Fruit fly (Drosophila melanogaster) whole organism, embryonic: Measurements from ENCODE around the gene CG8814.

Experiments
- Bdp1 ChIP-seq: fragments of 200-800 bp; sonication (Bioruptor generic); optimal IDR thresholded peaks from 3 replicates; lab custom pipeline; 2016; ENCODE audit warnings: missing biosample characterization, missing genetic modification characterization
- Blimp-1 ChIP-seq: fragments of 200-800 bp; sonication (Bioruptor generic); optimal IDR thresholded peaks from 3 replicates; lab custom pipeline; 2018; ENCODE audit warnings: missing biosample characterization, missing genetic modification characterization, mild to moderate bottlenecking, moderate library complexity, missing genetic modification reagents
- Bteb2 ChIP-seq: fragments of 200-800 bp; sonication (Bioruptor generic); optimal IDR thresholded peaks from 2 replicates; lab custom pipeline; 2016; ENCODE audit warnings: missing biosample characterization, missing genetic modification characterization
- CG10147 ChIP-seq: fragments of 200-800 bp; sonication (Bioruptor generic); optimal IDR thresholded peaks from 2 replicates; lab custom pipeline; 2019; ENCODE audit warnings: missing biosample characterization, mild to moderate bottlenecking, missing genetic modification characterization, moderate library complexity
- CG10565 ChIP-seq: fragments of 200-800 bp; sonication (Bioruptor generic); optimal IDR thresholded peaks from 3 replicates; lab custom pipeline; 2016; ENCODE audit warnings: missing biosample characterization, mild to moderate bottlenecking, missing genetic modification characterization
- CG11085 ChIP-seq: fragments of 200-800 bp; sonication (Bioruptor generic); IDR thresholded peaks from 2 replicates; pipeline ENCODE4 v1.3.6; 2022; ENCODE audit warnings: missing biosample characterization, missing genetic modification characterization
- CG11695 ChIP-seq: fragments of 200-800 bp; sonication (Bioruptor generic); IDR thresholded peaks from 3 replicates; pipeline ENCODE4 v1.3.6; 2022; ENCODE audit warnings: missing biosample characterization, missing genetic modification characterization
- CG12391 ChIP-seq: fragments of 200-800 bp; sonication (Bioruptor generic); optimal IDR thresholded peaks from 3 replicates; lab custom pipeline; 2018; ENCODE audit warnings: missing biosample characterization, mild to moderate bottlenecking, missing genetic modification characterization, moderate library complexity
- CG15269 ChIP-seq: fragments of 200-800 bp; sonication (Bioruptor generic); optimal IDR thresholded peaks from 2 replicates; lab custom pipeline; 2018; ENCODE audit warnings: missing biosample characterization, mild to moderate bottlenecking, missing genetic modification characterization, moderate library complexity
- CG17385 ChIP-seq: fragments of 200-800 bp; sonication (Bioruptor generic); optimal IDR thresholded peaks from 3 replicates; lab custom pipeline; 2018; ENCODE audit warnings: missing biosample characterization, mild to moderate bottlenecking, missing genetic modification characterization
- CG18476 ChIP-seq: fragments of 200-800 bp; sonication (Bioruptor generic); optimal IDR thresholded peaks from 2 replicates; lab custom pipeline; 2016; ENCODE audit warnings: missing biosample characterization, mild to moderate bottlenecking, missing genetic modification characterization
- CG18599 ChIP-seq: fragments of 200-800 bp; sonication (Bioruptor generic); optimal IDR thresholded peaks from 3 replicates; lab custom pipeline; 2017; ENCODE audit warnings: missing biosample characterization, missing genetic modification characterization, mild to moderate bottlenecking, moderate library complexity, missing genetic modification reagents
- CG2129 ChIP-seq: fragments of 200-800 bp; sonication (Bioruptor generic); IDR thresholded peaks from 2 replicates; pipeline ENCODE4 v1.3.6; 2022; ENCODE audit warnings: missing biosample characterization, missing genetic modification characterization; ENCODE audit not compliant: partially characterized antibody
- CG3407 ChIP-seq: fragments of 200-800 bp; sonication (Bioruptor generic); optimal IDR thresholded peaks from 2 replicates; lab custom pipeline; 2018; ENCODE audit warnings: missing biosample characterization, mild to moderate bottlenecking, missing genetic modification characterization
- CG4328 ChIP-seq: fragments of 200-800 bp; sonication (Bioruptor generic); optimal IDR thresholded peaks from 3 replicates; lab custom pipeline; 2017; ENCODE audit warnings: missing biosample characterization, missing genetic modification reagents, missing genetic modification characterization
- CG4424 ChIP-seq: fragments of 200-800 bp; sonication (Bioruptor generic); optimal IDR thresholded peaks from 3 replicates; lab custom pipeline; 2016; ENCODE audit warnings: missing biosample characterization, missing genetic modification characterization
- CG6791 ChIP-seq: fragments of 200-800 bp; sonication (Bioruptor generic); IDR thresholded peaks from 3 replicates; pipeline ENCODE4 v1.3.6; 2022; ENCODE audit warnings: missing biosample characterization, missing genetic modification characterization; ENCODE audit not compliant: partially characterized antibody
- CG8281 ChIP-seq: fragments of 200-800 bp; sonication (Bioruptor generic); optimal IDR thresholded peaks from 2 replicates; lab custom pipeline; 2018; ENCODE audit warnings: missing biosample characterization, mild to moderate bottlenecking, missing genetic modification characterization, moderate library complexity
- CG8359 ChIP-seq: fragments of 200-800 bp; sonication (Bioruptor generic); optimal IDR thresholded peaks from 2 replicates; lab custom pipeline; 2017; ENCODE audit warnings: missing biosample characterization, mild to moderate bottlenecking, missing genetic modification characterization, borderline replicate concordance
- CG9876 ChIP-seq: fragments of 200-800 bp; sonication (Bioruptor generic); optimal IDR thresholded peaks from 2 replicates; lab custom pipeline; 2016; ENCODE audit warnings: missing biosample characterization, missing genetic modification characterization
- Camta ChIP-seq: fragments of 200-800 bp; sonication (Bioruptor generic); optimal IDR thresholded peaks from 2 replicates; lab custom pipeline; 2016; ENCODE audit warnings: missing biosample characterization, missing genetic modification characterization
- Dll ChIP-seq: fragments of 200-800 bp; sonication (Bioruptor generic); IDR thresholded peaks from 4 replicates; pipeline ENCODE4 v1.3.6; 2022; ENCODE audit warnings: missing biosample characterization, missing genetic modification characterization; ENCODE audit not compliant: partially characterized antibody
- Dref ChIP-seq: fragments of 200-800 bp; sonication (Bioruptor generic); IDR thresholded peaks from 2 replicates; pipeline ENCODE4 v1.3.6; 2022; ENCODE audit warnings: missing biosample characterization, missing genetic modification characterization
- Eip74EF ChIP-seq, 2 experiments: fragments of 200-800 bp in 1 of 2; fragments of >200 bp in 1 of 2; sonication (Bioruptor generic) in 1 of 2; optimal IDR thresholded peaks; 2 replicates each; lab custom pipeline; 2017 to 2019; ENCODE audit warnings: missing biosample characterization in 2 of 2, missing genetic modification characterization in 2 of 2, mild to moderate bottlenecking in 1 of 2, moderate library complexity in 1 of 2
- Fer1 ChIP-seq: fragments of 200-800 bp; sonication (Bioruptor generic); optimal IDR thresholded peaks from 2 replicates; lab custom pipeline; 2017; ENCODE audit warnings: missing biosample characterization, mild to moderate bottlenecking, missing genetic modification characterization
- HHEX ChIP-seq: fragments of 200-800 bp; sonication (Bioruptor generic); optimal IDR thresholded peaks from 3 replicates; lab custom pipeline; 2017; ENCODE audit warnings: missing biosample characterization, mild to moderate bottlenecking, missing genetic modification characterization, missing genetic modification reagents
- Hand ChIP-seq: fragments of 200-800 bp; sonication (Bioruptor generic); optimal IDR thresholded peaks from 2 replicates; lab custom pipeline; 2017; ENCODE audit warnings: mild to moderate bottlenecking, missing biosample characterization, missing genetic modification reagents, missing genetic modification characterization
- Hr51 ChIP-seq, 2 experiments: fragments of 200-800 bp; sonication (Bioruptor generic); optimal IDR thresholded peaks; 2 replicates in 1 of 2; 3 replicates in 1 of 2; lab custom pipeline; 2016 to 2018; ENCODE audit warnings: missing biosample characterization in 2 of 2, missing genetic modification characterization in 2 of 2, mild to moderate bottlenecking in 1 of 2, moderate library complexity in 1 of 2
- Jarid2 ChIP-seq: fragments of 200-800 bp; sonication (Bioruptor generic); optimal IDR thresholded peaks from 3 replicates; lab custom pipeline; 2017; ENCODE audit warnings: mild to moderate bottlenecking, missing biosample characterization, missing genetic modification reagents, missing genetic modification characterization
- MBD-R2 ChIP-seq: fragments of 200-800 bp; sonication (Bioruptor generic); IDR thresholded peaks from 2 replicates; pipeline ENCODE4 v1.3.6; 2022; ENCODE audit warnings: missing biosample characterization, missing genetic modification characterization
- Max ChIP-seq: fragments of 200-800 bp; sonication (Bioruptor generic); optimal IDR thresholded peaks from 2 replicates; lab custom pipeline; 2016; ENCODE audit warnings: missing biosample characterization, mild to moderate bottlenecking, missing genetic modification characterization
- Sry-δ ChIP-seq: fragments of 200-800 bp; sonication (Bioruptor generic); optimal IDR thresholded peaks from 2 replicates; lab custom pipeline; 2016; ENCODE audit warnings: missing biosample characterization, missing genetic modification characterization
- Stat92E ChIP-seq, 3 experiments: fragments of >200 bp in 2 of 3; fragments of 200-800 bp in 1 of 3; sonication (Bioruptor generic) in 1 of 3; optimal IDR thresholded peaks; 2 replicates each; lab custom pipeline; 2017 to 2019; ENCODE audit warnings: missing biosample characterization in 3 of 3, missing genetic modification characterization in 3 of 3, mild to moderate bottlenecking in 1 of 3, moderate library complexity in 1 of 3
- TFAM ChIP-seq: fragments of 200-800 bp; sonication (Bioruptor generic); optimal IDR thresholded peaks from 2 replicates; lab custom pipeline; 2017; ENCODE audit warnings: missing biosample characterization, missing genetic modification characterization, inconsistent platforms
- ewg ChIP-seq: fragments of 200-800 bp; sonication (Bioruptor generic); optimal IDR thresholded peaks from 3 replicates; lab custom pipeline; 2017; ENCODE audit warnings: mild to moderate bottlenecking, missing biosample characterization, missing genetic modification reagents, missing genetic modification characterization
- fd3F ChIP-seq: fragments of 200-800 bp; sonication (Bioruptor generic); optimal IDR thresholded peaks from 2 replicates; lab custom pipeline; 2018; ENCODE audit warnings: missing biosample characterization, mild to moderate bottlenecking, missing genetic modification characterization, moderate library complexity
- gcm2 ChIP-seq: fragments of 200-800 bp; sonication (Bioruptor generic); optimal IDR thresholded peaks from 2 replicates; lab custom pipeline; 2016; ENCODE audit warnings: missing biosample characterization, missing genetic modification characterization
- hb ChIP-seq: fragments of 200-800 bp; sonication (Bioruptor generic); IDR thresholded peaks from 3 replicates; pipeline ENCODE4 v1.3.6; 2022; ENCODE audit warnings: missing biosample characterization, missing genetic modification characterization; ENCODE audit not compliant: partially characterized antibody
- nmo ChIP-seq: fragments of 200-800 bp; sonication (Bioruptor generic); optimal IDR thresholded peaks from 2 replicates; lab custom pipeline; 2018; ENCODE audit warnings: missing biosample characterization, mild to moderate bottlenecking, missing genetic modification characterization, moderate library complexity
- otp ChIP-seq: fragments of 200-800 bp; sonication (Bioruptor generic); IDR thresholded peaks from 3 replicates; pipeline ENCODE4, ENCODE4 v1.3.6; 2022; ENCODE audit warnings: missing biosample characterization, missing genetic modification characterization
- p53 ChIP-seq: fragments of 200-800 bp; sonication (Bioruptor generic); optimal IDR thresholded peaks from 2 replicates; lab custom pipeline; 2016; ENCODE audit warnings: missing biosample characterization, missing genetic modification characterization
- pnt ChIP-seq: fragments of 200-800 bp; sonication (Bioruptor generic); optimal IDR thresholded peaks from 3 replicates; lab custom pipeline; 2016; ENCODE audit warnings: missing biosample characterization, missing genetic modification characterization
- sens ChIP-seq: fragments of 200-800 bp; sonication (Bioruptor generic); peaks from one replicate; lab custom pipeline; 2016; ENCODE audit warnings: missing biosample characterization, missing genetic modification characterization
- sens-2 ChIP-seq: fragments of 200-800 bp; sonication (Bioruptor generic); IDR thresholded peaks from 2 replicates; pipeline ENCODE4 v1.3.6; 2022; ENCODE audit warnings: missing biosample characterization, missing genetic modification characterization
- tll ChIP-seq, 2 experiments: fragments of 200-800 bp in 1 of 2; fragments of >200 bp in 1 of 2; sonication (Bioruptor generic) in 1 of 2; optimal IDR thresholded peaks; 2 replicates each; lab custom pipeline; 2017 to 2019; ENCODE audit warnings: missing biosample characterization in 2 of 2, missing genetic modification characterization in 2 of 2, mild to moderate bottlenecking in 1 of 2, moderate library complexity in 1 of 2
- vnd ChIP-seq: fragments of 200-800 bp; sonication (Bioruptor generic); IDR thresholded peaks from 3 replicates; pipeline ENCODE4 v1.3.6; 2022; ENCODE audit warnings: missing biosample characterization, missing genetic modification characterization; ENCODE audit not compliant: partially characterized antibody
- zen2 ChIP-seq: fragments of 200-800 bp; sonication (Bioruptor generic); IDR thresholded peaks from 3 replicates; pipeline ENCODE4 v1.3.6; 2022; ENCODE audit warnings: missing biosample characterization, missing genetic modification characterization; ENCODE audit not compliant: partially characterized antibody

The CG8814 gene

DNA sequence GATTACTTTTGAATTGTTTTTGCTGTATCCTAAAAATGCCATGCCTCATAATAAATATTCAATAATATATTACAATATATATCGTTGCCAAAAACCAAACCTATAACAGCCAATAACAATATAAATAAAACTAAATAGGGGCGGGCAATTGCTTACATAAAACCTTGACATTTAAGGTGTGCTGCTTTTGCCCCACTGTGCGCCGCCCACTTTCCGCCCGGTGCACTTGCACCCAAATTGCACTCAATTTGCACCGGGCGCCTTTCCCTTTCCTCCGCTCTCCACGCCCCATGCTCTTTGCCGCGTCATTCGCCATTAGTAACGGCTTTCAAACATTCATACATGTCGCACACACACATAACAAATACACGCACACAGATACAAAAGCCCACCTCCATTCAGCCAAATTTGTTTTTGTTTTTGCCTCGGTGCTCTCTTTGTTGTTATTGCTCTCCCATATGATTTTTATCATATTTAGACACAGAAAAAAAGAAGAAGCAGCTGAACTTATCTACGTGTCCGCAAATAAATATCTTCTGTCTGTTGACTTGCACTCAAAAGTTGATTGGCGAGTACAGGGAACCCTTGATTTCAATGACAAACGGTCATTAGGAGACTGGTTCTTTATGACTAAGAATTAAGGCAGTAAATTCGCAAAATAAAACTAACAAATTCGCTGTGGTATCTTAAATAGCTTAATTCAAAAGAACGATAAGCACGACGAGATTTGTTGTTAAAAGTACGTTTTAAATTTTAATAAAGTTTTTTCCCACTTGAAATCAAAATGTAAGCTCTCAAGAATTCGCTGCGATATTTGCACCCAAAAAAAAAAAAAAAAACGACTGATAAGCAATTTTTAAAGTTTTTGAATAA, 16.6 kb upstream of the CG8814 start (continued):
- TF ChIP-seq CG10565 (GFP tag; lab: Kevin White, UChicago) (no peak), Fer1 (GFP tag; lab: Kevin White, UChicago) (peak; percentile 24), nmo (no peak), zen2 (GFP tag; lab: Robert Waterston, UW) (no peak), CG12391 (peak; percentile 0), Bdp1 (no peak), Blimp-1 (GFP tag; lab: Kevin White, UChicago) (peak; percentile 62), CG17385 (peak; percentile 86), CG6791 (GFP tag; lab: Robert Waterston, UW) (no peak), MBD-R2 (no peak), CG3407 (no peak), Max (GFP tag; lab: Kevin White, UChicago) (no peak), CG18599 (GFP tag; lab: Kevin White, UChicago) (peak; percentile 33), CG8281 (no peak), TFAM (GFP tag; lab: Kevin White, UChicago) (no peak), fd3F (GFP tag; lab: Kevin White, UChicago) (no peak), pnt (GFP tag; lab: Kevin White, UChicago) (no peak), Hand (GFP tag; lab: Kevin White, UChicago) (no peak), CG11085 (GFP tag; lab: Robert Waterston, UW) (no peak), p53 (GFP tag; lab: Kevin White, UChicago) (no peak), CG2129 (GFP tag; lab: Robert Waterston, UW) (no peak), Stat92E (GFP tag; optimal IDR thresholded peaks at IDR 0.05; lab: Kevin White, UChicago) (no peak), ewg (GFP tag; lab: Kevin White, UChicago) (no peak), Sry-δ (no peak), Eip74EF (GFP tag; optimal IDR thresholded peaks at IDR 0.05; lab: Kevin White, UChicago) (peak in 1 of 2 experiments; percentile 20), CG9876 (GFP tag; lab: Kevin White, UChicago) (no peak), Bteb2 (no peak), CG8359 (no peak), sens (GFP tag; lab: Kevin White, UChicago) (peak; percentile 70), Hr51 (GFP tag; optimal IDR thresholded peaks at IDR 0.05; lab: Kevin White, UChicago) (peak in 1 of 2 experiments; percentile 42), CG10147 (GFP tag; lab: Kevin White, UChicago) (no peak), CG4424 (GFP tag; lab: Kevin White, UChicago) (peak; percentile 17), CG18476 (GFP tag; lab: Kevin White, UChicago) (no peak), Jarid2 (GFP tag; lab: Kevin White, UChicago) (no peak), Dref (GFP tag; lab: Robert Waterston, UW) (no peak), otp (GFP tag; lab: Robert Waterston, UW) (no peak), gcm2 (GFP tag; lab: Kevin White, UChicago) (peak; percentile 2), sens-2 (no peak), hb (GFP tag; lab: Robert Waterston, UW) (no peak), Camta (GFP tag; lab: Kevin White, UChicago) (no peak), CG15269 (peak; percentile 25), CG11695 (peak; percentile 48; the same call in 2 of the 3 replicates), vnd (no peak), CG4328 (GFP tag; lab: Kevin White, UChicago) (no peak), tll (GFP tag; optimal IDR thresholded peaks at IDR 0.05; lab: Kevin White, UChicago) (no peak), Dll (GFP tag; lab: Robert Waterston, UW) (no peak), HHEX (GFP tag; lab: Kevin White, UChicago) (no peak)
